Worm (Caenorhabditis elegans): ENCODE measurements around the gene W03B1.5.
"Not testable (repeated sequence)": the region's sequence is repeated elsewhere in the genome, so short reads cannot be mapped to it uniquely, and the experiment has no call there.

W03B1.5 gene

DNA sequence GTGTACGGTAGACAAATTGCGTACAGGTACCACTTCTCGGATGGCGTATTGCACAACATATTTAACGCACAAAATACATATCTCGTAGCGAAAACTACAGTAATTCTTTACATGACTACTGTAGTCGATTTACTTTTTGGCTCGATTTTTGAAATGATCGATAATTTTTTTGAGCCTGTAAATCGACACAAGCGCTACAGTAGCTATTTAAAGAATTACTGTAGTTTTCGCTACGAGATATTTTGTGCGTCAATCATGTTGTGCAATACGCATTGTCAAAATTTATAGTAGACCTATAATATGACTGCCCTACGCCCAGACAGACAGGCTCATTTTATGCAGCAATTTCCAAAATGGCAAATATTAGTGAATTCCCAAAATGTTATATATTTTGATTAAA is at the start of gene W03B1.5:
TSS of gene W03B1.5 (plus strand) at position 301 of the 400 bp plus-strand sequence.
- TF ChIP-seq med-1 (GFP tag; optimal IDR thresholded peaks at IDR 0.05; ENCODE audit: insufficient read depth); T22C8.4 (GFP tag; IDR thresholded peaks at IDR 0.05); cog-1 (tag; optimal IDR thresholded peaks at IDR 0.05): not testable (repeated sequence)

DNA sequence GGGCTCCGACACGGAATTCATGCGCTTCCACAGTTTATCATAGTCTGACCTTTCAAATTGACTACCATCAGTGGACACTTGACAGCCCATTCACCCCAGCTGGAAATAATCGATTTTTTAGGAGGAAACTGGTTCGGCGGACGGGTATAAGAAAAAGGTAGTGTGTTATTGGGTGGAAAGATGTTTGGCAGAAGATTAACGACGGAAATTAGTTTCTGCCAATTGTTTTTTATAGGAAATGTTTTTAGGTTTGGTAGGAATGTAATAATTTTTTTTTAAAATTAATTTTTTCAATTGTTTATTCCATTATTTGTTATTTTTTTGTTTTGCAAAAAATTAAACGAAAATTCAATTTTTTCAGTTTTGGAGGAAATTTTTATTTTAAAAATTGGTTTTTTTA is 49.3 kb upstream of the W03B1.5 start, which contains the start of gene F15E6.9:
TSS of gene F15E6.9 (minus strand) at position 101 of the 400 bp plus-strand sequence.
- no peak for TF ChIP-seq ztf-23 (GFP tag; IDR thresholded peaks at IDR 0.05)
- TF ChIP-seq klf-2 (GFP tag; conservative IDR thresholded peaks at IDR 0.05) = no peak
- TF ChIP-seq T22C8.4 (GFP tag; IDR thresholded peaks at IDR 0.05) = no peak
- TF ChIP-seq ztf-29 (GFP tag; IDR thresholded peaks at IDR 0.05) = no peak
- no peak for TF ChIP-seq cog-1 (tag; optimal IDR thresholded peaks at IDR 0.05)
- no peak for TF ChIP-seq ref-1 (GFP tag; conservative IDR thresholded peaks at IDR 0.05)
- no peak for TF ChIP-seq flt-1 (GFP tag; IDR thresholded peaks at IDR 0.05)
- TF ChIP-seq tab-1 (GFP tag; IDR thresholded peaks at IDR 0.05) = no peak
- no peak for TF ChIP-seq med-1 (GFP tag; optimal IDR thresholded peaks at IDR 0.05; ENCODE audit: insufficient read depth)

DNA sequence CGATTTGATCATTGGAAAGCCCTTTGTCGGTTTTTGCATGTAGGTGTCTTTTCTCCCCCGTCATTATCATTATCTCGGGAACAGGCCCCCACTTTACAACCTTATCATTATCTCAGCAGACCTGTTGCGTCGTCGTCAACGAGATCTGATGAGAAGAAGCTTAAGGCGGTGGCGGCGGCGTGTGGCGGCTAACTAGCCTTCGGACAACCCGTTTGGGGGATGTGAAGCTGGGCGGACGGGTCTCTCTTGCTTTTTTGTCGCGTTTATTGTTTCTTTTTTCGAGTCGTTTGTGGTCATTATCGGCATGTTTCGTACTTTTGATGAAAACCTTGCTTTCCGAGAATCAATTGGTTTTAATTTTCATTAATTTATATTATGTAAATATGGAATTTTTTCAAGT is 48.3 kb upstream of the W03B1.5 start:
- no peak for TF ChIP-seq tab-1 (GFP tag; IDR thresholded peaks at IDR 0.05)
- TF ChIP-seq T22C8.4 (GFP tag; IDR thresholded peaks at IDR 0.05) = no peak
- TF ChIP-seq klf-2 (GFP tag; conservative IDR thresholded peaks at IDR 0.05) = no peak
- TF ChIP-seq ztf-29 (GFP tag; IDR thresholded peaks at IDR 0.05) = no peak
- TF ChIP-seq cog-1 (tag; optimal IDR thresholded peaks at IDR 0.05) = no peak
- TF ChIP-seq ztf-23 (GFP tag; IDR thresholded peaks at IDR 0.05) = no peak
- TF ChIP-seq med-1 (GFP tag; optimal IDR thresholded peaks at IDR 0.05; ENCODE audit: insufficient read depth) = no peak
- no peak for TF ChIP-seq ref-1 (GFP tag; conservative IDR thresholded peaks at IDR 0.05)
- no peak for TF ChIP-seq flt-1 (GFP tag; IDR thresholded peaks at IDR 0.05)

DNA sequence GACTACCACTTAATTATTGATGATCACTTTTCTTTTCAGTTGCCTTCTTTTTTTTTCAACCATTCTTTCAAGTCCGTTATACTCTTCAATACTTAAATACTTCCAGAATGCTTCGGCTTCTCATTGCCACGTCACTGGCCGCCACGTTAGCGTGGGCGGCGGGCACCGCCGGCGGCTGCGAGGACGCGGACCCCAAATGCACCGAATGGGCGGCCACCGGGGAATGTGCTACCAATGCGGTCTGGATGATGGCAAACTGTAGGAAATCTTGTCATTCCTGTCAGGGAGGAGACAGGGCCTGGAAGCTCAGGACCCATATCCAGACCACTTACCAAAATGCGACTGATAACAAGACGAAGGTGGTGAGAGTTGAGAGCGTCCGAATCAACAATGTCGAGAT is 47.0 kb upstream of the W03B1.5 start, which contains the start of gene lgc-22:
TSS of gene lgc-22 (plus strand) at position 105 of the 400 bp plus-strand sequence.
- TF ChIP-seq flt-1 (GFP tag; IDR thresholded peaks at IDR 0.05) (no peak), ztf-23 (GFP tag; IDR thresholded peaks at IDR 0.05) (no peak), ztf-29 (GFP tag; IDR thresholded peaks at IDR 0.05) (no peak), tab-1 (GFP tag; IDR thresholded peaks at IDR 0.05) (peak; percentile 41; the same call in 1 of the 2 replicates), ref-1 (GFP tag; conservative IDR thresholded peaks at IDR 0.05) (no peak), cog-1 (tag; optimal IDR thresholded peaks at IDR 0.05) (no peak), T22C8.4 (GFP tag; IDR thresholded peaks at IDR 0.05) (no peak), klf-2 (GFP tag; conservative IDR thresholded peaks at IDR 0.05) (no peak), med-1 (GFP tag; optimal IDR thresholded peaks at IDR 0.05; ENCODE audit: insufficient read depth) (no peak)

DNA sequence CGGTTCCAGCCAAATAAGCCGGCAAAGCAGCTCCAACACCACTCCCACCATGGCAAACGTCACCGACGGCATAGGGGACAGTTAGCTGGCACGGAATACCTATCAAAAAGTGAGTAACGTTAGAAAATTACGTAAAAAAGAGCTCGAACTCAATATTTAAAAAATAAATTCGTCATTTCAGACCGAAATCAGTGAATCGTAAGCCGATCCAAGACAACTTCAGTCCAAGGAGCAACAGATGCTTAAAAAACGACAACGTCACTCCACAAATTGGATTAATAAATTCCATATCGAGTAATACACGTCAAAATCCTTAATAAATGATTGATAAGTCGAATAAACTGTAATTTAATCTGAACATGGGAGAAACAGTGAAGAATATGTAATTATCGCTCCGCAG is 41.9 kb upstream of the W03B1.5 start:
- TF ChIP-seq ztf-23 (GFP tag; IDR thresholded peaks at IDR 0.05) = no peak
- TF ChIP-seq flt-1 (GFP tag; IDR thresholded peaks at IDR 0.05) = no peak
- TF ChIP-seq tab-1 (GFP tag; IDR thresholded peaks at IDR 0.05) = no peak

DNA sequence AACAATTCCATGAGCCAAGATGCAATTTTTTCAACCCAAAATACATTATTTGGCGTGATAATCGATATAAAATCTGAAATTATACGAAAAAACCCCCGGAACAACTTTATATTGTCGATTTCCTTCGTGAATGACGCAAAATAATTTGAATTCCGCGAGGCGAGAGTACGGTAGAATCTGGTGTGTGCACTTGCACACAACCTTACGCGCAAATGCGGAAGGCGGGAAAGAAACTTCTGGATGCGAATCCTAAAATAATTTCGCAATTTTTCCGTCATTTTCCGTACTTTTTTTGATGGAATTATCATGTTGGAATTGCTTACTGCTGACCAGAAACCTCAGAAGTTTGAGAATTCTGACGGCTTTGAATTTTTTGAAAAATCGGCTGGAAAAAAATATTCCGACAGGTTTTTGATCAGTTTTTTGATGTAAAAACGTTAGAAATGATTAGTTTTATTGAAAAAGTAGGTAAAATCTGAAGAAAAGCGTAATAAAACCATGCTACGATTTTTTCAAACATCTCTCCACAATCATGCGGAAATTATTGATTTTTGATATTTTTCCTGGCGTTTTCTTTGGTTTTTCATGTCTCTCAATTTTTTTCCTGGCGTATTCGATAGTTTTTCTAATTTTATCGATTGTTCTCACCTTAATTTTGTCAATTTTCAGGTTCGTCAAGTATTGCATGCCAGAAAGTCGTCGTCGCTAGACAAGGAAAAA is 40.9 kb upstream of the W03B1.5 start, which contains the start of gene set-9:
TSS of gene set-9 (plus strand) at position 670 of the 720 bp plus-strand sequence.
- TF ChIP-seq T22C8.4 (GFP tag; IDR thresholded peaks at IDR 0.05) (no peak), ztf-29 (GFP tag; IDR thresholded peaks at IDR 0.05) (no peak), ztf-23 (GFP tag; IDR thresholded peaks at IDR 0.05) (no peak), cog-1 (tag; optimal IDR thresholded peaks at IDR 0.05) (no peak)

DNA sequence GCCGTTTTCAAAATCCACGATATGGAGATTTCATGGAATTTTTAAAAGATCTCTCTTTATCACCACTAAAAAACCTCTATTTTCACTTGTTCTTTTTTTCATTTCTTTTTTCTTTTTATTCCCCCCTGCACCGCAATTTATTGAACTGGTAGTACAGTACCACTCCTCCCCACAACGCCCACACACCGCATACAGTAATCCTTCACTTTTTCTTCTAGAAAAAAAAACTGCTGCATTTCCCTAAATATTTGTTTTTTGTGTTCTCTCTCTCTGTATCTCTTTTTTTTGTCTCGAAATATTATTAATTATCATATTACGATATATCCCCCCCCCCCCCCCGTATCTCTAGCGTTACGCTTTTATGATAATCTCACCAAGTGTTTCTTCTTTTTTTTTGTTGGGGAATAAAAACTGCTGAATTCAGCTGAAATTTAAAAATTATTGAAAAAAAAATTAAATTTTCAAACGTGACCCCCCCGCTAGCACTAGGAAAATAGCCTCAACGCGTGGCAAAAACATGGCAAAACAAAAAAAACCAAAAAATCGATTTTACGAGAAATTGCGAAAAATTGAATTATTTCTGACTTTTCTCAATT is 31.3 kb upstream of the W03B1.5 start, which contains the start of gene Y24D9B.1:
TSS of gene Y24D9B.1 (plus strand) at position 546 of the 596 bp plus-strand sequence.
- TF ChIP-seq cog-1 (tag; optimal IDR thresholded peaks at IDR 0.05) (no peak), ref-1 (GFP tag; conservative IDR thresholded peaks at IDR 0.05) (no peak), klf-2 (GFP tag; conservative IDR thresholded peaks at IDR 0.05) (no peak)

DNA sequence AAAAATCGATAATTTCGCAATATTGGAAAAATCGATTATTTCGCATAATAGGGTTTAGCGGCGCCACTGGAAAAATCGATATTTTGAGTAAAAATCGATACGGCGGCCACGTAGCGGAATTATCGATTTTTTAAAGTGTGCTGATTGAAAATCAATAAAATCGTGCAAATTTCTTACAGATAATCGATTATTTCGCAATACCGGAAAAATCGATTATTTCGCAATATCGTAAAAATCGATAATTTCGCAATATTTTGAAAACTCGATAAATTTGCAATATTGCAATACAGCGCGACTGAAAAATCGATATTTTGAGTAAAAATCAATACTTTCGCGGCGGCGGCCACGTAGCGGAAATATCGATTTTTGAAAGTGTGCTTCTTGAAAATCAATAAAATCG is 30.6 kb upstream of the W03B1.5 start:
- no peak for TF ChIP-seq med-1 (GFP tag; optimal IDR thresholded peaks at IDR 0.05; ENCODE audit: insufficient read depth)
- peak; percentile 79 for TF ChIP-seq T22C8.4 (GFP tag; IDR thresholded peaks at IDR 0.05)

DNA sequence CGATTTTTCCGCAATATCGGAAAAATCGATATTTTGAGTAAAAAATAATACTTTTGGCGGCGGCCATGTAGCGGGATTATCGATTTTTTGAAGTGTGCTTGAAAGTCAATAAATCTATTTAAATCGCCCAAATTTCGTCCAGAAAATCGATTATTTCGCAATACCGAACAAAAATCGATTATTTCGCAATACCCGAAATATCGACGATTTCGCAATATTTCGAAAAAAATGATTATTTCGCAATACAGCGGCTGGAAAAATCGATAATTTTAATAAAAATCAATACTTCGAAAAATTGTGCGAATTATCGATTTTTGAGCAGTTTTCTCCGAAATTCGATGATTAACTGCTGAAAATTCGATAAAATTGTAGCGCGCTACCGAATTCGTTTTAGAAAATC is 30.2 kb upstream of the W03B1.5 start:
- TF ChIP-seq med-1 (GFP tag; optimal IDR thresholded peaks at IDR 0.05; ENCODE audit: insufficient read depth) (no peak), flt-1 (GFP tag; IDR thresholded peaks at IDR 0.05) (no peak), ztf-29 (GFP tag; IDR thresholded peaks at IDR 0.05) (no peak), klf-2 (GFP tag; conservative IDR thresholded peaks at IDR 0.05) (no peak), ztf-23 (GFP tag; IDR thresholded peaks at IDR 0.05) (no peak), T22C8.4 (GFP tag; IDR thresholded peaks at IDR 0.05) (no peak; the same call in 1 of the 2 replicates), tab-1 (GFP tag; IDR thresholded peaks at IDR 0.05) (no peak), cog-1 (tag; optimal IDR thresholded peaks at IDR 0.05) (no peak), ref-1 (GFP tag; conservative IDR thresholded peaks at IDR 0.05) (no peak)

DNA sequence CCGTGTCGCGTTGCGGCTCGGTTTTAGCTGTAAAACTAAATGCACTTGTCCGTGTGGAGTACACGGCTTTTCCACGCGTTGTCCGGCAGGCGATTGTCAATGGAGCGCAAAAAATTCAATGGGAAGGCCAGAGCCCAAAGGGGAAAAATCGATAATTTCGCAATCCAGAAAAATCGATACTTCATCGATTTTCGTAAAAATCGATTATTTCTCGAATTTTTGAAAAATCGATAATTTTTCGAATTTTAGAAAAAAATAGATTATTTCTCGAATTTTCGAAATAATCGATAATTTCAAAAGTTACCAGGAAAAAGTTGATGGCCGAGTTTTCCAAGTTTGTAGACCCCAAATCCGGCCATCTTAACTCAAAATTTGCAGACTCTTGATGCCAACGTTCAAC is 28.8 kb upstream of the W03B1.5 start:
- TF ChIP-seq T22C8.4 (GFP tag; IDR thresholded peaks at IDR 0.05) = peak; percentile 93
- TF ChIP-seq ztf-29 (GFP tag; IDR thresholded peaks at IDR 0.05) = no peak
- no peak for TF ChIP-seq klf-2 (GFP tag; conservative IDR thresholded peaks at IDR 0.05)

All from whole organism, midembryonic.